Worm (Caenorhabditis elegans): ENCODE data around the gene T03F7.7.

ce11 chrV:11308915-11309314 is 2.3 kb upstream of the T03F7.7 start:
- TF ChIP-seq pqm-1 (tag; optimal IDR thresholded peaks at IDR 0.05) (no peak), elt-1 (tag; optimal IDR thresholded peaks at IDR 0.05) (no peak), nhr-77 (tag; optimal IDR thresholded peaks at IDR 0.05) (no peak), unc-62 (GFP tag; optimal IDR thresholded peaks at IDR 0.05) (no peak), fkh-10 (GFP tag; optimal IDR thresholded peaks at IDR 0.05) (no peak)
